Fruit fly (Drosophila melanogaster) whole organism, embryonic: Measurements from ENCODE around the gene Mon1.
A peak's percentile ranks its signal among the peaks of the same experiment; 100 is the strongest.

Experiments
- ATbp ChIP-seq: fragments of 200-800 bp; sonication (Bioruptor generic); optimal IDR thresholded peaks from 2 replicates; lab custom pipeline; 2017; ENCODE audit warnings: missing biosample characterization, mild to moderate bottlenecking, missing genetic modification characterization, missing genetic modification reagents
- Antp ChIP-seq: fragments of 200-800 bp; sonication (Bioruptor generic); optimal IDR thresholded peaks from 3 replicates; lab custom pipeline; 2016; ENCODE audit warnings: missing biosample characterization, missing genetic modification characterization
- Awh ChIP-seq: fragments of 200-800 bp; sonication (Bioruptor generic); IDR thresholded peaks from 2 replicates; pipeline ENCODE4, ENCODE4 v1.3.6; 2022; ENCODE audit warnings: missing biosample characterization, missing genetic modification characterization
- BtbVII ChIP-seq: fragments of 200-800 bp; sonication (Bioruptor generic); optimal IDR thresholded peaks from 3 replicates; lab custom pipeline; 2017; ENCODE audit warnings: missing biosample characterization, mild to moderate bottlenecking, missing genetic modification characterization
- CG10543 ChIP-seq: fragments of 200-800 bp; sonication (Bioruptor generic); optimal IDR thresholded peaks from 3 replicates; lab custom pipeline; 2017; ENCODE audit warnings: missing biosample characterization, mild to moderate bottlenecking, missing genetic modification characterization, moderate library complexity
- CG10959 ChIP-seq: fragments of 200-800 bp; sonication (Bioruptor generic); IDR thresholded peaks from 2 replicates; pipeline ENCODE4 v1.3.6; 2022; ENCODE audit warnings: missing biosample characterization, missing genetic modification characterization
- CG11085 ChIP-seq: fragments of 200-800 bp; sonication (Bioruptor generic); IDR thresholded peaks from 2 replicates; pipeline ENCODE4 v1.3.6; 2022; ENCODE audit warnings: missing biosample characterization, missing genetic modification characterization
- CG13424 ChIP-seq: fragments of 200-800 bp; sonication (Bioruptor generic); optimal IDR thresholded peaks from 2 replicates; lab custom pipeline; 2019; ENCODE audit warnings: missing biosample characterization, mild to moderate bottlenecking, missing genetic modification characterization, moderate library complexity
- CG14014 ChIP-seq: fragments of 200-800 bp; sonication (Bioruptor generic); IDR thresholded peaks from 2 replicates; pipeline ENCODE4 v1.3.6; 2022; ENCODE audit warnings: missing biosample characterization, missing genetic modification characterization
- CG15601 ChIP-seq: fragments of 200-800 bp; sonication (Bioruptor generic); optimal IDR thresholded peaks from 3 replicates; lab custom pipeline; 2019; ENCODE audit warnings: missing biosample characterization, mild to moderate bottlenecking, missing genetic modification characterization, moderate library complexity
- CG18262 ChIP-seq: fragments of 200-800 bp; optimal IDR thresholded peaks from 3 replicates; lab custom pipeline; 2019; ENCODE audit warnings: missing biosample characterization, mild to moderate bottlenecking, missing genetic modification characterization, moderate library complexity
- CG18599 ChIP-seq: fragments of 200-800 bp; sonication (Bioruptor generic); optimal IDR thresholded peaks from 3 replicates; lab custom pipeline; 2017; ENCODE audit warnings: missing biosample characterization, missing genetic modification characterization, mild to moderate bottlenecking, moderate library complexity, missing genetic modification reagents
- CG30020 ChIP-seq: fragments of 200-800 bp; optimal IDR thresholded peaks from 2 replicates; lab custom pipeline; 2019; ENCODE audit warnings: missing biosample characterization, mild to moderate bottlenecking, missing genetic modification characterization, moderate library complexity
- CG30431 ChIP-seq: fragments of 200-800 bp; sonication (Bioruptor generic); optimal IDR thresholded peaks from 2 replicates; lab custom pipeline; 2017; ENCODE audit warnings: missing biosample characterization, missing genetic modification characterization
- CG4328 ChIP-seq: fragments of 200-800 bp; sonication (Bioruptor generic); optimal IDR thresholded peaks from 3 replicates; lab custom pipeline; 2017; ENCODE audit warnings: missing biosample characterization, missing genetic modification reagents, missing genetic modification characterization
- CG5953 ChIP-seq: fragments of 200-800 bp; sonication (Bioruptor generic); IDR thresholded peaks from 2 replicates; pipeline ENCODE4 v1.3.6; 2022; ENCODE audit warnings: missing biosample characterization, missing genetic modification characterization
- CG7745 ChIP-seq: fragments of 200-800 bp; sonication (Bioruptor generic); optimal IDR thresholded peaks from 2 replicates; lab custom pipeline; 2018; ENCODE audit warnings: missing biosample characterization, mild to moderate bottlenecking, missing genetic modification characterization, moderate library complexity
- CG7786 ChIP-seq: fragments of 200-800 bp; sonication (Bioruptor generic); optimal IDR thresholded peaks from 2 replicates; lab custom pipeline; 2016; ENCODE audit warnings: missing biosample characterization, missing genetic modification characterization
- CG7963 ChIP-seq: fragments of 200-800 bp; sonication (Bioruptor generic); IDR thresholded peaks from 3 replicates; pipeline ENCODE4 v1.3.6; 2022; ENCODE audit warnings: missing biosample characterization, missing genetic modification characterization; ENCODE audit not compliant: partially characterized antibody
- CG9437 ChIP-seq: fragments of 200-800 bp; sonication (Bioruptor generic); optimal IDR thresholded peaks from 2 replicates; lab custom pipeline; 2018; ENCODE audit warnings: missing biosample characterization, mild to moderate bottlenecking, missing genetic modification characterization
- CG9609 ChIP-seq: fragments of 200-800 bp; sonication (Bioruptor generic); optimal IDR thresholded peaks from 3 replicates; lab custom pipeline; 2016; ENCODE audit warnings: missing biosample characterization, missing genetic modification characterization
- Dip2 ChIP-seq: fragments of 200-800 bp; sonication (Bioruptor generic); IDR thresholded peaks from 2 replicates; pipeline ENCODE4 v1.3.6; 2022; ENCODE audit warnings: missing biosample characterization, missing genetic modification characterization
- ERR ChIP-seq: fragments of 200-800 bp; sonication (Bioruptor generic); optimal IDR thresholded peaks from 2 replicates; lab custom pipeline; 2016; ENCODE audit warnings: missing biosample characterization, missing genetic modification characterization
- Fer3 ChIP-seq: fragments of 200-800 bp; sonication (Bioruptor generic); optimal IDR thresholded peaks from 2 replicates; lab custom pipeline; 2018; ENCODE audit warnings: missing biosample characterization, mild to moderate bottlenecking, missing genetic modification characterization, moderate library complexity
- HLHmδ ChIP-seq: fragments of 200-800 bp; sonication (Bioruptor generic); optimal IDR thresholded peaks from 2 replicates; lab custom pipeline; 2018; ENCODE audit warnings: missing biosample characterization, mild to moderate bottlenecking, missing genetic modification characterization, moderate library complexity
- Hsf ChIP-seq: fragments of 200-800 bp; sonication (Bioruptor generic); optimal IDR thresholded peaks from 3 replicates; lab custom pipeline; 2016; ENCODE audit warnings: missing biosample characterization, missing genetic modification characterization
- Max ChIP-seq: fragments of 200-800 bp; sonication (Bioruptor generic); optimal IDR thresholded peaks from 2 replicates; lab custom pipeline; 2016; ENCODE audit warnings: missing biosample characterization, mild to moderate bottlenecking, missing genetic modification characterization
- bcd ChIP-seq: fragments of 200-800 bp; sonication (Bioruptor generic); optimal IDR thresholded peaks from 2 replicates; lab custom pipeline; 2017; ENCODE audit warnings: missing biosample characterization, mild to moderate bottlenecking, missing genetic modification characterization
- dan ChIP-seq: fragments of 200-800 bp; sonication (Bioruptor generic); IDR thresholded peaks from 2 replicates; pipeline ENCODE4 v1.3.6; 2022; ENCODE audit warnings: missing biosample characterization, missing genetic modification characterization
- dm ChIP-seq: fragments of 200-800 bp; sonication (Bioruptor generic); optimal IDR thresholded peaks from 3 replicates; lab custom pipeline; 2016; ENCODE audit warnings: missing biosample characterization, missing genetic modification characterization
- esg ChIP-seq: fragments of 200-800 bp; sonication (Bioruptor generic); conservative IDR thresholded peaks from 2 replicates; pipeline ENCODE4 v1.3.6; 2022; ENCODE audit warnings: missing biosample characterization, missing genetic modification characterization
- eyg ChIP-seq: fragments of 200-800 bp; sonication (Bioruptor generic); optimal IDR thresholded peaks from 3 replicates; lab custom pipeline; 2016; ENCODE audit warnings: missing biosample characterization, missing genetic modification characterization
- gcm ChIP-seq: fragments of 200-800 bp; sonication (Bioruptor generic); optimal IDR thresholded peaks from 2 replicates; lab custom pipeline; 2019; ENCODE audit warnings: missing biosample characterization, mild to moderate bottlenecking, missing genetic modification characterization, moderate library complexity
- gsb ChIP-seq: fragments of 200-800 bp; sonication (Bioruptor generic); IDR thresholded peaks from 2 replicates; pipeline ENCODE4 v1.3.6; 2022; ENCODE audit warnings: missing biosample characterization, missing genetic modification characterization
- gsb-n ChIP-seq: fragments of 200-800 bp; sonication (Bioruptor generic); optimal IDR thresholded peaks from 3 replicates; lab custom pipeline; 2018; ENCODE audit warnings: missing biosample characterization, mild to moderate bottlenecking, missing genetic modification characterization
- gt ChIP-seq: fragments of 200-800 bp; sonication (Bioruptor generic); IDR thresholded peaks from 2 replicates; pipeline ENCODE4 v1.3.6; 2022; ENCODE audit warnings: missing biosample characterization, missing genetic modification characterization
- her ChIP-seq: fragments of 200-800 bp; sonication (Bioruptor generic); optimal IDR thresholded peaks from 2 replicates; lab custom pipeline; 2016; ENCODE audit warnings: missing biosample characterization, missing genetic modification characterization
- knrl ChIP-seq: fragments of 200-800 bp; sonication (Bioruptor generic); IDR thresholded peaks from 3 replicates; pipeline ENCODE4 v1.3.6; 2022; ENCODE audit warnings: missing biosample characterization, missing genetic modification characterization; ENCODE audit not compliant: partially characterized antibody
- lov ChIP-seq, 2 experiments: fragments of 200-800 bp in 1 of 2; fragments of >200 bp in 1 of 2; sonication (Bioruptor generic) in 1 of 2; IDR thresholded peaks in 1 of 2; optimal IDR thresholded peaks in 1 of 2; 2 replicates in 1 of 2; 3 replicates in 1 of 2; pipeline versions ENCODE4 v1.3.6 to Lab custom; 2017 to 2022; ENCODE audit warnings: missing biosample characterization in 1 of 2, missing genetic modification characterization in 1 of 2
- mirr ChIP-seq: fragments of 200-800 bp; sonication (Bioruptor generic); optimal IDR thresholded peaks from 3 replicates; lab custom pipeline; 2018; ENCODE audit warnings: missing biosample characterization, mild to moderate bottlenecking, missing genetic modification characterization
- nerfin-1 ChIP-seq: fragments of 200-800 bp; sonication (Bioruptor generic); optimal IDR thresholded peaks from 3 replicates; lab custom pipeline; 2019; ENCODE audit warnings: missing biosample characterization, mild to moderate bottlenecking, missing genetic modification characterization, moderate library complexity
- org-1 ChIP-seq: fragments of 200-800 bp; sonication (Bioruptor generic); optimal IDR thresholded peaks from 2 replicates; lab custom pipeline; 2017; ENCODE audit warnings: missing biosample characterization, missing genetic modification characterization
- pho ChIP-seq: fragments of 200-800 bp; sonication (Bioruptor generic); optimal IDR thresholded peaks from 2 replicates; lab custom pipeline; 2016; ENCODE audit warnings: missing biosample characterization, missing genetic modification characterization
- ro ChIP-seq: fragments of 200-800 bp; sonication (Bioruptor generic); IDR thresholded peaks from 2 replicates; pipeline ENCODE4 v1.3.6; 2022; ENCODE audit warnings: missing biosample characterization, missing genetic modification characterization
- sens-2 ChIP-seq: fragments of 200-800 bp; sonication (Bioruptor generic); IDR thresholded peaks from 2 replicates; pipeline ENCODE4 v1.3.6; 2022; ENCODE audit warnings: missing biosample characterization, missing genetic modification characterization
- seq ChIP-seq: fragments of 200-800 bp; sonication (Bioruptor generic); IDR thresholded peaks from 2 replicates; pipeline ENCODE4 v1.3.6; 2022; ENCODE audit warnings: missing biosample characterization, missing genetic modification characterization
- tio ChIP-seq: fragments of 200-800 bp; sonication (Bioruptor generic); optimal IDR thresholded peaks from 2 replicates; lab custom pipeline; 2017; ENCODE audit warnings: missing biosample characterization, missing genetic modification characterization, inconsistent platforms
- tna ChIP-seq: fragments of 200-800 bp; sonication (Bioruptor generic); IDR thresholded peaks from 2 replicates; pipeline ENCODE4 v1.3.6; 2022; ENCODE audit warnings: missing biosample characterization, missing genetic modification characterization; ENCODE audit not compliant: partially characterized antibody
- zf30C ChIP-seq: fragments of 200-800 bp; sonication (Bioruptor generic); optimal IDR thresholded peaks from 3 replicates; lab custom pipeline; 2018; ENCODE audit warnings: missing biosample characterization, mild to moderate bottlenecking, missing genetic modification characterization

Mon1 gene

DNA sequence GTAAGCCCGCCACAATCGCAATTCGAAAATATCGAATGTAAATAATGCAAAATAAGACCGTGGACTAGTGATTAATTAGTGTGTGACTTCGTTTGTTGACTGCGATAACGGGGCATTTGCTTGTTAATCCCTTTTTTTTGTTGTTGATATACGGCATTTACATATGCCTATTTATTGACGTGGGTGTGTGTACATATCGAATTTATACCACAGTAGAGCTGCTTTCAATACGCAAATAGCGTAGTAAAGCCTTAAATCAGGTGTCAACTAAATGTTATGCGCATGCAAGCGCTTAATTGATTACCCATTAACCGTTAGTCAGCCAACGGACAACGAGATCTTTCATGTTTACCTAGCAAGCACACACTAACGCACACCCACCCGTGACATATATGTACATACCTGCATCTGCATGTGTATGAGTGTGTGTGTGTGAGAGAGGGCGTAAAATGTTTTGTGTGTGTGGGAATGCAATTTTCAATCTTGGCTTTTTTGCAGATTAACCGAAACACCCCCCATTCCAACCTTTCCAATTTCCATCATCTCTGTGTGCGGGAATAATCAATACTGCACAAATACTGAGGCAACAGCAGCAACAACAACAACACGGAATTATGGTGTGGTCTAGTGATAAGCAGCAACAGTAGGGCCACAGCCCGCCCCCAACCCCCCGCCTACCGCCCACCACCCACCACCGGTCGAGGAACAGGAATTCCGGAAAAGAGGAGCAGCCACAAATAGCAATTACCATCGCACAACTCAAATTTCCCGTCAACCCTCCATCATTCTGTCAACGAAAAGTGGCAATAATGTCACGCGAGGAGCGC, 11.7 kb upstream of the Mon1 start (continued):
- TF ChIP-seq CG4328 (GFP tag; lab: Kevin White, UChicago) (no peak), CG9609 (GFP tag; lab: Kevin White, UChicago) (no peak), esg (GFP tag; lab: Robert Waterston, UW) (no peak), Antp (GFP tag; lab: Kevin White, UChicago) (no peak), zf30C (GFP tag; lab: Kevin White, UChicago) (no peak), BtbVII (GFP tag; lab: Kevin White, UChicago) (no peak), CG18262 (tag; lab: Kevin White, UChicago) (peak; percentile 6), CG14014 (no peak), CG30431 (GFP tag; lab: Kevin White, UChicago) (no peak), tna (GFP tag; lab: Robert Waterston, UW) (no peak), CG10543 (GFP tag; lab: Kevin White, UChicago) (peak; percentile 32), CG9437 (no peak), ATbp (peak; percentile 60), CG7963 (GFP tag; lab: Robert Waterston, UW) (no peak), sens-2 (peak; percentile 36; the same call in 1 of the 2 replicates), pho (no peak), gsb-n (tag; lab: Kevin White, UChicago) (peak; percentile 15), gt (no peak), Dip2 (GFP tag; lab: Robert Waterston, UW) (no peak), mirr (GFP tag; lab: Kevin White, UChicago) (peak; percentile 32), dan (GFP tag; lab: Robert Waterston, UW) (no peak), CG11085 (GFP tag; lab: Robert Waterston, UW) (no peak), ro (GFP tag; lab: Robert Waterston, UW) (no peak), CG7745 (tag; lab: Kevin White, UChicago) (no peak), her (GFP tag; lab: Kevin White, UChicago) (no peak), gcm (no peak), CG7786 (GFP tag; lab: Kevin White, UChicago) (no peak), CG13424 (tag; lab: Kevin White, UChicago) (peak; percentile 23), knrl (GFP tag; lab: Robert Waterston, UW) (no peak), CG5953 (GFP tag; lab: Robert Waterston, UW) (peak; percentile 43; the same call in 1 of the 2 replicates), Fer3 (peak; percentile 45), nerfin-1 (tag; lab: Kevin White, UChicago) (peak; percentile 60), CG10959 (no peak), seq (GFP tag; lab: Robert Waterston, UW) (no peak; the same call in 1 of the 2 replicates), org-1 (GFP tag; lab: Kevin White, UChicago) (peak; percentile 29), HLHmδ (GFP tag; lab: Kevin White, UChicago) (no peak), dm (GFP tag; lab: Kevin White, UChicago) (no peak), Max (GFP tag; lab: Kevin White, UChicago) (no peak), gsb (GFP tag; lab: Robert Waterston, UW) (no peak), CG15601 (tag; lab: Kevin White, UChicago) (peak; percentile 79), Awh (peak; percentile 40; the same call in 1 of the 2 replicates), ERR (GFP tag; lab: Kevin White, UChicago) (no peak), bcd (GFP tag; lab: Kevin White, UChicago) (no peak), lov (optimal IDR thresholded peaks at IDR 0.05; lab: Kevin White, UChicago) (no peak), lov (GFP tag; IDR thresholded peaks at IDR 0.05; lab: Robert Waterston, UW) (peak; percentile 67; the same call in 1 of the 3 replicates), tio (GFP tag; lab: Kevin White, UChicago) (no peak), CG18599 (GFP tag; lab: Kevin White, UChicago) (no peak), eyg (GFP tag; lab: Kevin White, UChicago) (no peak), CG30020 (tag; lab: Kevin White, UChicago) (no peak), Hsf (no peak)
